Fruit fly (Drosophila melanogaster): ENCODE measurements around the gene tra.

Gene tra

DNA sequence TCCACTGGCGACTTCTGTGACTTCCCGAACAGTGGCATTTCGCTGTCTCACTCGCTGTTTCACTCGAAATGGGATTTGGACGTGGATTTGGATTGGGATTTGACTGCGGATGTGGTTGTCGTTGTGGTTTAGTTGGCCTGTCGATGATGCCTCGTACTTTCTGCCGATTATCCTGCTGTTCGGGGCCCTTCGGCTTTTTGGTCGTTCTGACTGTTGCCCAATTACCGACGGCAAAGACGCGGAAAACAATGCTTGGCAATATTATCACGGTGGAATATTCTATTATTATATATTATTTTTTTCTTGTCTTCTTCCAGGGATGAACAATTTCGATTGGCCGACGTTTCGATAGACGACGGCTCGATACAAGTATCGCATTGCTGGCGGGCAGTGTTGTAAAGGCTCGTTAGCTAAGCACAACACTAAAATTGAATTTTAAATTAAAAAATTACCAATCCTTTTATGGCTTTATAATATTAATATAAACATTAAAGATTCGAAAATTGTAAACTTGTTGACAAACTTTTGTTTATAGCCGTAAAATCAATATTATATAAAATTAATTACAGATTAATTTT, 24.4 kb upstream of the tra start, which contains the start of gene Mo25 (continued):
- peak; percentile 39 for TF ChIP-seq lz (GFP tag; optimal IDR thresholded peaks at IDR 0.05)
- TF ChIP-seq CG8119 (GFP tag; IDR thresholded peaks at IDR 0.05), result no peak
- TF ChIP-seq pdm3 (GFP tag; optimal IDR thresholded peaks at IDR 0.05), result peak; percentile 24
- peak; percentile 52 for TF ChIP-seq CG3919 (GFP tag; optimal IDR thresholded peaks at IDR 0.05)
- TF ChIP-seq Hr38 (GFP tag; optimal IDR thresholded peaks at IDR 0.05), result no peak
- TF ChIP-seq CG15336 (GFP tag; IDR thresholded peaks at IDR 0.05), result no peak
- TF ChIP-seq CG34406 (GFP tag; optimal IDR thresholded peaks at IDR 0.05), result peak; percentile 3
- TF ChIP-seq esn (GFP tag; optimal IDR thresholded peaks at IDR 0.05), result peak; percentile 57
- TF ChIP-seq Blimp-1 (GFP tag; optimal IDR thresholded peaks at IDR 0.05), result no peak
- TF ChIP-seq salr (GFP tag; optimal IDR thresholded peaks at IDR 0.05), result no peak
- no peak for TF ChIP-seq CG8319 (GFP tag; optimal IDR thresholded peaks at IDR 0.05)
- TF ChIP-seq spab (GFP tag; optimal IDR thresholded peaks at IDR 0.05), result no peak
- TF ChIP-seq fkh (GFP tag; optimal IDR thresholded peaks at IDR 0.05), result no peak
- TF ChIP-seq Eip93F (GFP tag; optimal IDR thresholded peaks at IDR 0.05), result peak; percentile 59
- peak; percentile 15 for TF ChIP-seq CG3032 (tag; optimal IDR thresholded peaks at IDR 0.05)
- no peak for TF ChIP-seq CG8632 (GFP tag; optimal IDR thresholded peaks at IDR 0.05)
- peak; percentile 19 for TF ChIP-seq Hr39 (GFP tag; optimal IDR thresholded peaks at IDR 0.05)
- peak; percentile 12 for TF ChIP-seq CG31627 (GFP tag; optimal IDR thresholded peaks at IDR 0.05)
- TF ChIP-seq ss (GFP tag; optimal IDR thresholded peaks at IDR 0.05), result no peak
- TF ChIP-seq CG11294 (GFP tag; IDR thresholded peaks at IDR 0.05), result no peak

DNA sequence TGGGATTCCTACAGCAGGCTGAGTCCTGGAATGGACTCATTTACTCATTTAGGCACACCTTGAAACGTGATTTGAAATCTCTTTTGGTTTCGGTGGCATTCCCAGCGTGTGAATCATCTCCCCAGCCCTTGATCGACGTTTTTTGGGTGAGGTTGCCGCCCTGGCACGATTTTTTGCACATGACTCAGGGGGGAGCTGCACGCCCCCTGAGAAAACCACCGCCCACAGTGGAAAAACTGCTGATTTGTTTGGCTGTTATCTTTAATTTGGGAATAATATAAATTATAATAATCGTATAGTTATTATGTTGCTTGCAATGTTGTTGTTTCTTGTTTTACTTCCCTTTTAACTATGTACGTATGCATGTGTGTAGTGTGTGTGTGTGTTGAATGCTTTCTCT, 22.1 kb upstream of the tra start:
- no peak for TF ChIP-seq CG11762 (GFP tag; optimal IDR thresholded peaks at IDR 0.05; ENCODE audit: insufficient read depth)
- TF ChIP-seq Sox102F (GFP tag; optimal IDR thresholded peaks at IDR 0.05), result peak; percentile 21
- TF ChIP-seq Sox14 (GFP tag; optimal IDR thresholded peaks at IDR 0.05), result peak; percentile 34
- peak; percentile 3 for TF ChIP-seq Eip93F (GFP tag; optimal IDR thresholded peaks at IDR 0.05)
- TF ChIP-seq CG31627 (GFP tag; optimal IDR thresholded peaks at IDR 0.05), result peak; percentile 14
- peak; percentile 1 for TF ChIP-seq Met (GFP tag; optimal IDR thresholded peaks at IDR 0.05)
- TF ChIP-seq CG15336 (GFP tag; IDR thresholded peaks at IDR 0.05), result peak; percentile 14; the same call in 1 of the 2 replicates
- peak; percentile 2 for TF ChIP-seq acj6 (GFP tag; optimal IDR thresholded peaks at IDR 0.05)
- peak; percentile 26 for TF ChIP-seq esn (GFP tag; optimal IDR thresholded peaks at IDR 0.05)
- TF ChIP-seq Eip78C (GFP tag), result peak; percentile 53
- TF ChIP-seq Lpt (GFP tag; optimal IDR thresholded peaks at IDR 0.05), result no peak
- TF ChIP-seq net (GFP tag; optimal IDR thresholded peaks at IDR 0.05), result no peak
- no peak for TF ChIP-seq Eip75B (GFP tag; optimal IDR thresholded peaks at IDR 0.05)
- no peak for TF ChIP-seq CG6854 (GFP tag; optimal IDR thresholded peaks at IDR 0.05)
- peak; percentile 23 for TF ChIP-seq Hr4 (GFP tag; optimal IDR thresholded peaks at IDR 0.05)
- TF ChIP-seq Sox15 (GFP tag; optimal IDR thresholded peaks at IDR 0.05), result no peak
- peak; percentile 79 for TF ChIP-seq svp (GFP tag)

DNA sequence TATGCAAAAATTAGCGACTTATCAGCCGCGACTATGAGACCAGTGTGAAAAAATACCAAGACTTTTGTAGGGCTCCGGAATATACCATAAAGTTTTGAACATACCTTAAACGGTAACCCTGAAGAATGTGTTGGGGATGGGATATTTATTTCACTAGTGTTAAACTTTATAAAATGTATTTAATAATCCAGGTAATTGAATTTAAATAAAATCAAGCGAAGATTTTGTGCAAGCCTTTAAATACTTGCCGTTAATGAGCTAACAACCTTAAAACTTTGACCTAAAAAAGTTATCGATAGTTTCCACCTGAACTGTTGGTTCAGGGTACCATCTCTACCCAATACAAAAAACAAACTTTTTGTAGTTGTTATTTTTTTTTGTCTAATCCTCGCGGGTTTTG, 21.3 kb upstream of the tra start, which contains the start of gene CG4101:
Gene CG4101, plus strand, starts transcription at position 335 of the 400 bp plus-strand sequence.
- TF ChIP-seq Eip93F (GFP tag; optimal IDR thresholded peaks at IDR 0.05) (peak; percentile 64), dac (GFP tag; optimal IDR thresholded peaks at IDR 0.05) (peak; percentile 55), CG8319 (GFP tag; optimal IDR thresholded peaks at IDR 0.05) (peak; percentile 53), Hr38 (GFP tag; optimal IDR thresholded peaks at IDR 0.05) (no peak), CG11762 (GFP tag; optimal IDR thresholded peaks at IDR 0.05; ENCODE audit: insufficient read depth) (peak; percentile 66), fd85E (GFP tag; optimal IDR thresholded peaks at IDR 0.05) (peak; percentile 10), acj6 (GFP tag; optimal IDR thresholded peaks at IDR 0.05) (peak; percentile 80), cyc (GFP tag; optimal IDR thresholded peaks at IDR 0.05) (peak; percentile 81), CG10669 (GFP tag; optimal IDR thresholded peaks at IDR 0.05) (peak; percentile 69), fd59A (GFP tag; optimal IDR thresholded peaks at IDR 0.05) (peak; percentile 42), lz (GFP tag; optimal IDR thresholded peaks at IDR 0.05) (peak; percentile 85), CG34406 (GFP tag; optimal IDR thresholded peaks at IDR 0.05) (peak; percentile 80), CG6792 (GFP tag; optimal IDR thresholded peaks at IDR 0.05) (peak; percentile 71), CG16779 (tag; optimal IDR thresholded peaks at IDR 0.05) (no peak), ss (GFP tag; optimal IDR thresholded peaks at IDR 0.05) (peak; percentile 54 to 74), CG11294 (GFP tag; IDR thresholded peaks at IDR 0.05) (peak; percentile 61; the same call in 1 of the 2 replicates), CG32006 (GFP tag; optimal IDR thresholded peaks at IDR 0.05) (peak; percentile 71), Hr39 (GFP tag; optimal IDR thresholded peaks at IDR 0.05) (peak; percentile 87), CG3032 (tag; optimal IDR thresholded peaks at IDR 0.05) (peak; percentile 80), CG31627 (GFP tag; optimal IDR thresholded peaks at IDR 0.05) (peak; percentile 89), Hr4 (GFP tag; optimal IDR thresholded peaks at IDR 0.05) (peak; percentile 81), Sox102F (GFP tag; optimal IDR thresholded peaks at IDR 0.05) (peak; percentile 81), Sox14 (GFP tag; optimal IDR thresholded peaks at IDR 0.05) (peak; percentile 85), Ets96B (tag; optimal IDR thresholded peaks at IDR 0.05) (peak; percentile 71), OdsH (GFP tag; optimal IDR thresholded peaks at IDR 0.05) (peak; percentile 84), CG9139 (GFP tag; optimal IDR thresholded peaks at IDR 0.05) (peak; percentile 16), CG1621 (tag; optimal IDR thresholded peaks at IDR 0.05) (peak; percentile 47), fkh (GFP tag; optimal IDR thresholded peaks at IDR 0.05) (peak; percentile 42), CG3919 (GFP tag; optimal IDR thresholded peaks at IDR 0.05) (peak; percentile 79)

All from whole organism, prepupa.